Worm (Caenorhabditis elegans): Measurements from ENCODE around the gene Y105C5A.9.
A peak's percentile ranks its signal among the peaks of the same experiment; 100 is the strongest.
"Not testable (repeated sequence)": the region's sequence is repeated elsewhere in the genome, so short reads cannot be mapped to it uniquely, and the experiment has no call there.

The Y105C5A.9 gene

ce11 chrIV:15594935-15595620, 36.2 kb upstream of the Y105C5A.9 start, which contains the start of the genes pqn-78 and pqn-79:
pqn-78 (minus strand) TSS chrIV:15595035.
pqn-79 (plus strand) TSS chrIV:15595570.
- TF ChIP-seq jun-1, daf-12, rbr-2 (tag; optimal IDR thresholded peaks at IDR 0.05): not testable (repeated sequence)

- TF ChIP-seq F37D6.2 (tag; optimal IDR thresholded peaks at IDR 0.05) (no peak), lin-38 (GFP tag; IDR thresholded peaks at IDR 0.05) (peak; percentile 43), egl-43 (GFP tag; IDR thresholded peaks at IDR 0.05) (no peak), daf-16 (GFP tag; optimal IDR thresholded peaks at IDR 0.05) (peak in 1 of 2 experiments; percentile 22), daf-16 (tag; optimal IDR thresholded peaks at IDR 0.05) (no peak), pha-4 (GFP tag; IDR thresholded peaks at IDR 0.05) (peak; percentile 44; the same call in 1 of the 2 replicates), pha-4 (tag; optimal IDR thresholded peaks at IDR 0.05) (no peak), F26F4.8 (GFP tag; conservative IDR thresholded peaks at IDR 0.05) (no peak), snpc-1.2 (GFP tag; IDR thresholded peaks at IDR 0.05) (peak; percentile 98), snpc-4 (tag; optimal IDR thresholded peaks at IDR 0.05) (peak; percentile 74)
Measured at ce11 chrIV:15604194-15604593, 27.1 kb upstream of the Y105C5A.9 start.

- TF ChIP-seq ztf-11 (tag; optimal IDR thresholded peaks at IDR 0.05) (no peak), snpc-1.2 (GFP tag; IDR thresholded peaks at IDR 0.05) (peak; percentile 70; the same call in 1 of the 2 replicates), ZK337.2 (GFP tag; IDR thresholded peaks at IDR 0.05) (no peak)
Measured at ce11 chrIV:15606396-15606795, 24.9 kb upstream of the Y105C5A.9 start.

- TF ChIP-seq snpc-1.2 (GFP tag; IDR thresholded peaks at IDR 0.05) = peak; percentile 95
Measured at ce11 chrIV:15609859-15610426, 21.4 kb upstream of the Y105C5A.9 start.

ce11 chrIV:15613141-15613540, 18.2 kb upstream of the Y105C5A.9 start:
- TF ChIP-seq snpc-1.2 (GFP tag; IDR thresholded peaks at IDR 0.05) = peak; percentile 79
- no peak for TF ChIP-seq daf-8 (GFP tag; IDR thresholded peaks at IDR 0.05)

- TF ChIP-seq ceh-62 (tag; optimal IDR thresholded peaks at IDR 0.05) (no peak), snpc-1.2 (GFP tag; IDR thresholded peaks at IDR 0.05) (0 out of 2 replicates have a peak, but pooled peaks have one; percentile 20), T26A8.4 (GFP tag; IDR thresholded peaks at IDR 0.05) (no peak), mdt-29 (GFP tag; IDR thresholded peaks at IDR 0.05) (no peak)
Measured at ce11 chrIV:15616971-15617370, 14.3 kb upstream of the Y105C5A.9 start, which contains the start of gene Y105C5A.8. Y105C5A.8 (minus strand) TSS chrIV:15617071.

ce11 chrIV:15617667-15618066, 13.7 kb upstream of the Y105C5A.9 start:
- TF ChIP-seq spr-1 (tag; optimal IDR thresholded peaks at IDR 0.05) = no peak
- TF ChIP-seq nhr-28 (tag; optimal IDR thresholded peaks at IDR 0.05) = peak; percentile 51
- TF ChIP-seq nhr-41 (GFP tag; IDR thresholded peaks at IDR 0.05) = no peak
- TF ChIP-seq gei-8 (GFP tag; optimal IDR thresholded peaks at IDR 0.05) = no peak
- no peak for TF ChIP-seq vab-7 (GFP tag; IDR thresholded peaks at IDR 0.05)
- no peak for TF ChIP-seq ZK546.5 (tag; optimal IDR thresholded peaks at IDR 0.05)

ce11 chrIV:15634240-15634789, 3.0 kb downstream of the Y105C5A.9 start, which contains the start of gene Y105C5A.1274:
Y105C5A.1274 (plus strand) TSS chrIV:15634739.
- TF ChIP-seq duxl-1 (tag; optimal IDR thresholded peaks at IDR 0.05; ENCODE audit: poor library complexity); F44E2.7 (GFP tag; IDR thresholded peaks at IDR 0.05); F26F4.8 (GFP tag; conservative IDR thresholded peaks at IDR 0.05): not testable (repeated sequence)

Data from whole organism, L4 larva.